Fruit fly (Drosophila melanogaster) whole organism, embryonic: Measurements from ENCODE around the gene galla-2.

ENCODE experiments used
- Antp ChIP-seq: fragments of 200-800 bp; sonication (Bioruptor generic); optimal IDR thresholded peaks from 3 replicates; lab custom pipeline; 2016; ENCODE audit warnings: missing biosample characterization, missing genetic modification characterization
- Atf6 ChIP-seq: fragments of 200-800 bp; sonication (Bioruptor generic); IDR thresholded peaks from 2 replicates; pipeline ENCODE4 v1.3.6; 2022; ENCODE audit warnings: missing biosample characterization, missing genetic modification characterization
- Awh ChIP-seq: fragments of 200-800 bp; sonication (Bioruptor generic); IDR thresholded peaks from 2 replicates; pipeline ENCODE4, ENCODE4 v1.3.6; 2022; ENCODE audit warnings: missing biosample characterization, missing genetic modification characterization
- BEAF-32 ChIP-seq: fragments of 200-800 bp; sonication (Bioruptor generic); optimal IDR thresholded peaks from 3 replicates; lab custom pipeline; 2017; ENCODE audit warnings: missing biosample characterization, missing genetic modification characterization, mild to moderate bottlenecking, moderate library complexity, missing genetic modification reagents
- Bgb ChIP-seq: fragments of 200-800 bp; sonication (Bioruptor generic); IDR thresholded peaks from 2 replicates; pipeline ENCODE4 v1.3.6; 2022; ENCODE audit warnings: missing biosample characterization, missing genetic modification characterization; ENCODE audit not compliant: partially characterized antibody
- BtbVII ChIP-seq: fragments of 200-800 bp; sonication (Bioruptor generic); optimal IDR thresholded peaks from 3 replicates; lab custom pipeline; 2017; ENCODE audit warnings: missing biosample characterization, mild to moderate bottlenecking, missing genetic modification characterization
- CG12299 ChIP-seq: fragments of 200-800 bp; sonication (Bioruptor generic); optimal IDR thresholded peaks from 2 replicates; lab custom pipeline; 2018; ENCODE audit warnings: missing biosample characterization, mild to moderate bottlenecking, missing genetic modification characterization
- CG14050 ChIP-seq: fragments of 200-800 bp; sonication (Bioruptor generic); IDR thresholded peaks from 3 replicates; pipeline ENCODE4 v1.3.6; 2022; ENCODE audit warnings: missing biosample characterization, missing genetic modification characterization
- CG1603 ChIP-seq: fragments of 200-800 bp; sonication (Bioruptor generic); optimal IDR thresholded peaks from 2 replicates; lab custom pipeline; 2019; ENCODE audit warnings: missing biosample characterization, mild to moderate bottlenecking, missing genetic modification characterization, moderate library complexity
- CG17361 ChIP-seq: fragments of 200-800 bp; sonication (Bioruptor generic); IDR thresholded peaks from 3 replicates; pipeline ENCODE4 v1.3.6; 2022; ENCODE audit warnings: missing biosample characterization, missing genetic modification characterization
- CG2120 ChIP-seq: fragments of 200-800 bp; sonication (Bioruptor generic); optimal IDR thresholded peaks from 3 replicates; lab custom pipeline; 2016; ENCODE audit warnings: missing biosample characterization, missing genetic modification characterization
- CG2678 ChIP-seq: fragments of 200-800 bp; sonication (Bioruptor generic); optimal IDR thresholded peaks from 3 replicates; lab custom pipeline; 2019; ENCODE audit warnings: missing biosample characterization, mild to moderate bottlenecking, missing genetic modification characterization, moderate library complexity
- CG4360 ChIP-seq: fragments of 200-800 bp; sonication (Bioruptor generic); IDR thresholded peaks from 2 replicates; pipeline ENCODE4 v1.3.6; 2022; ENCODE audit warnings: missing biosample characterization, missing genetic modification characterization
- CG43689 ChIP-seq: fragments of 200-800 bp; sonication (Bioruptor generic); IDR thresholded peaks from 2 replicates; pipeline ENCODE4 v1.3.6; 2022; ENCODE audit warnings: missing biosample characterization, missing genetic modification characterization
- CG9817 ChIP-seq: fragments of 200-800 bp; sonication (Bioruptor generic); optimal IDR thresholded peaks from 2 replicates; lab custom pipeline; 2018; ENCODE audit warnings: missing biosample characterization, mild to moderate bottlenecking, missing genetic modification characterization, moderate library complexity
- Dbx ChIP-seq: fragments of 200-800 bp; sonication (Bioruptor generic); IDR thresholded peaks from 3 replicates; pipeline ENCODE4 v1.3.6; 2022; ENCODE audit warnings: missing biosample characterization, missing genetic modification characterization
- Fer1 ChIP-seq: fragments of 200-800 bp; sonication (Bioruptor generic); optimal IDR thresholded peaks from 2 replicates; lab custom pipeline; 2017; ENCODE audit warnings: missing biosample characterization, mild to moderate bottlenecking, missing genetic modification characterization
- Kr ChIP-seq: fragments of 200-800 bp; sonication (Bioruptor generic); optimal IDR thresholded peaks from 2 replicates; lab custom pipeline; 2017; ENCODE audit warnings: missing biosample characterization, mild to moderate bottlenecking, missing genetic modification characterization
- Side ChIP-seq: fragments of 200-800 bp; sonication (Bioruptor generic); optimal IDR thresholded peaks from 2 replicates; lab custom pipeline; 2016; ENCODE audit warnings: missing biosample characterization, missing genetic modification characterization
- Sin3A ChIP-seq: fragments of >200 bp; optimal IDR thresholded peaks from 2 replicates; lab custom pipeline; 2018
- Stat92E ChIP-seq, 3 experiments: fragments of >200 bp in 2 of 3; fragments of 200-800 bp in 1 of 3; sonication (Bioruptor generic) in 1 of 3; optimal IDR thresholded peaks; 2 replicates each; lab custom pipeline; 2017 to 2019; ENCODE audit warnings: missing biosample characterization in 3 of 3, missing genetic modification characterization in 3 of 3, mild to moderate bottlenecking in 1 of 3, moderate library complexity in 1 of 3
- Xrp1 ChIP-seq: fragments of 200-800 bp; sonication (Bioruptor generic); IDR thresholded peaks from 2 replicates; pipeline ENCODE4 v1.3.6; 2022; ENCODE audit warnings: missing biosample characterization, missing genetic modification characterization
- abd-A ChIP-seq: fragments of 200-800 bp; sonication (Bioruptor generic); optimal IDR thresholded peaks from 3 replicates; lab custom pipeline; 2019; ENCODE audit warnings: missing biosample characterization, mild to moderate bottlenecking, missing genetic modification characterization, moderate library complexity
- ac ChIP-seq: fragments of 200-800 bp; sonication (Bioruptor generic); optimal IDR thresholded peaks from 3 replicates; lab custom pipeline; 2017; ENCODE audit warnings: missing biosample characterization, mild to moderate bottlenecking, missing genetic modification characterization
- cwo ChIP-seq: fragments of 200-800 bp; sonication (Bioruptor generic); optimal IDR thresholded peaks from 3 replicates; lab custom pipeline; 2017; ENCODE audit warnings: missing biosample characterization, missing genetic modification characterization, mild to moderate bottlenecking, moderate library complexity, missing genetic modification reagents
- disco-r ChIP-seq: fragments of 200-800 bp; sonication (Bioruptor generic); optimal IDR thresholded peaks from 2 replicates; lab custom pipeline; 2016; ENCODE audit warnings: missing biosample characterization, missing genetic modification characterization
- en ChIP-seq: fragments of 200-800 bp; sonication (Bioruptor generic); optimal IDR thresholded peaks from 2 replicates; lab custom pipeline; 2016; ENCODE audit warnings: missing biosample characterization, missing genetic modification characterization
- esg ChIP-seq: fragments of 200-800 bp; sonication (Bioruptor generic); conservative IDR thresholded peaks from 2 replicates; pipeline ENCODE4 v1.3.6; 2022; ENCODE audit warnings: missing biosample characterization, missing genetic modification characterization
- ftz-f1 ChIP-seq: fragments of 200-800 bp; sonication (Bioruptor generic); optimal IDR thresholded peaks from 2 replicates; lab custom pipeline; 2016; ENCODE audit warnings: missing biosample characterization, missing genetic modification characterization
- gcm ChIP-seq: fragments of 200-800 bp; sonication (Bioruptor generic); optimal IDR thresholded peaks from 2 replicates; lab custom pipeline; 2019; ENCODE audit warnings: missing biosample characterization, mild to moderate bottlenecking, missing genetic modification characterization, moderate library complexity
- kah ChIP-seq: fragments of 200-800 bp; sonication (Bioruptor generic); optimal IDR thresholded peaks from 2 replicates; lab custom pipeline; 2018; ENCODE audit warnings: missing biosample characterization, mild to moderate bottlenecking, missing genetic modification characterization
- kni ChIP-seq: fragments of 200-800 bp; sonication (Bioruptor generic); optimal IDR thresholded peaks from 3 replicates; lab custom pipeline; 2017; ENCODE audit warnings: mild to moderate bottlenecking, missing biosample characterization, missing genetic modification reagents, missing genetic modification characterization
- lab ChIP-seq: fragments of 200-800 bp; sonication (Bioruptor generic); optimal IDR thresholded peaks from 3 replicates; lab custom pipeline; 2017; ENCODE audit warnings: missing biosample characterization, missing genetic modification characterization, mild to moderate bottlenecking, moderate library complexity, missing genetic modification reagents
- lmd ChIP-seq: fragments of 200-800 bp; sonication (Bioruptor generic); IDR thresholded peaks from 2 replicates; pipeline ENCODE4 v1.3.6; 2022; ENCODE audit warnings: missing biosample characterization, missing genetic modification characterization
- pan ChIP-seq, 4 experiments: fragments of >200 bp in 3 of 4; fragments of 200-800 bp in 1 of 4; sonication (Bioruptor generic) in 1 of 4; optimal IDR thresholded peaks in 3 of 4; IDR thresholded peaks in 1 of 4; 2 replicates each; pipeline versions ENCODE4 v1.3.6 to Lab custom; 2017 to 2022; ENCODE audit warnings: missing biosample characterization in 2 of 4, missing genetic modification characterization in 2 of 4, mixed read lengths in 1 of 4
- pfk ChIP-seq: fragments of 200-800 bp; sonication (Bioruptor generic); optimal IDR thresholded peaks from 2 replicates; lab custom pipeline; 2018; ENCODE audit warnings: missing biosample characterization, mild to moderate bottlenecking, missing genetic modification characterization, moderate library complexity
- pros ChIP-seq: fragments of 200-800 bp; sonication (Bioruptor generic); optimal IDR thresholded peaks from 3 replicates; lab custom pipeline; 2019; ENCODE audit warnings: missing biosample characterization, mild to moderate bottlenecking, missing genetic modification characterization, moderate library complexity
- sens ChIP-seq: fragments of 200-800 bp; sonication (Bioruptor generic); peaks from one replicate; lab custom pipeline; 2016; ENCODE audit warnings: missing biosample characterization, missing genetic modification characterization
- seq ChIP-seq: fragments of 200-800 bp; sonication (Bioruptor generic); IDR thresholded peaks from 2 replicates; pipeline ENCODE4 v1.3.6; 2022; ENCODE audit warnings: missing biosample characterization, missing genetic modification characterization
- shn ChIP-seq: fragments of 200-800 bp; sonication (Bioruptor generic); optimal IDR thresholded peaks from 3 replicates; lab custom pipeline; 2016; ENCODE audit warnings: missing biosample characterization, missing genetic modification characterization
- sob ChIP-seq: fragments of 200-800 bp; sonication (Bioruptor generic); IDR thresholded peaks from 2 replicates; pipeline ENCODE4 v1.3.6; 2022; ENCODE audit warnings: missing biosample characterization, missing genetic modification characterization
- sug ChIP-seq: fragments of 200-800 bp; optimal IDR thresholded peaks from 2 replicates; lab custom pipeline; 2019; ENCODE audit warnings: missing biosample characterization, mild to moderate bottlenecking, missing genetic modification characterization, moderate library complexity
- tgo ChIP-seq: fragments of 200-800 bp; sonication (Bioruptor generic); IDR thresholded peaks from 3 replicates; pipeline ENCODE4 v1.3.6; 2022; ENCODE audit warnings: missing biosample characterization, missing genetic modification characterization
- unc-4 ChIP-seq: fragments of 200-800 bp; sonication (Bioruptor generic); IDR thresholded peaks from 2 replicates; pipeline ENCODE4 v1.3.6; 2022; ENCODE audit warnings: missing biosample characterization, missing genetic modification characterization; ENCODE audit not compliant: partially characterized antibody
- z ChIP-seq: fragments of 200-800 bp; sonication (Bioruptor generic); IDR thresholded peaks from 3 replicates; pipeline ENCODE4 v1.3.6; 2022; ENCODE audit warnings: missing biosample characterization, missing genetic modification characterization

Gene galla-2

dm6 chr3L:10860042-10860643, 22.5 kb upstream of the galla-2 start (continued):
- peak; percentile 37 for TF ChIP-seq Side
- peak; percentile 25 for TF ChIP-seq CG1603 (tag; lab: Kevin White, UChicago)
- no peak for TF ChIP-seq CG14050 (GFP tag; lab: Robert Waterston, UW)
- no peak for TF ChIP-seq ac (GFP tag; lab: Kevin White, UChicago)
- TF ChIP-seq Xrp1: 0 out of 2 replicates have a peak, but pooled peaks have one; percentile 31
- TF ChIP-seq Bgb (GFP tag; lab: Robert Waterston, UW): peak; percentile 22; the same call in 1 of the 2 replicates
- TF ChIP-seq z (GFP tag; lab: Robert Waterston, UW): 0 out of 3 replicates have a peak, but pooled peaks have one; percentile 46
- TF ChIP-seq Stat92E (GFP tag; optimal IDR thresholded peaks at IDR 0.05; lab: Kevin White, UChicago): peak in 1 of 3 experiments; percentile 83
- TF ChIP-seq Atf6 (GFP tag; lab: Robert Waterston, UW): 0 out of 2 replicates have a peak, but pooled peaks have one; percentile 41
- no peak for TF ChIP-seq Sin3A (lab: Kevin White, UChicago)
- TF ChIP-seq lmd (GFP tag; lab: Robert Waterston, UW): no peak
- peak; percentile 8 for TF ChIP-seq shn (GFP tag; lab: Kevin White, UChicago)
- TF ChIP-seq kah (GFP tag; lab: Kevin White, UChicago): peak; percentile 41
- peak; percentile 35 for TF ChIP-seq gcm (GFP tag; lab: Kevin White, UChicago)

- TF ChIP-seq CG9817 (peak; percentile 7), sens (GFP tag; lab: Kevin White, UChicago) (peak; percentile 63), ftz-f1 (GFP tag; lab: Kevin White, UChicago) (peak; percentile 43), kni (peak; percentile 59), CG43689 (GFP tag; lab: Robert Waterston, UW) (no peak), Awh (peak; percentile 29; the same call in 1 of the 2 replicates), BEAF-32 (no peak), en (GFP tag; lab: Kevin White, UChicago) (no peak), esg (GFP tag; lab: Robert Waterston, UW) (no peak), pan (optimal IDR thresholded peaks at IDR 0.05; lab: Kevin White, UChicago) (no peak), pan (GFP tag; optimal IDR thresholded peaks at IDR 0.05 in 1 of 2, IDR thresholded peaks at IDR 0.05 in 1 of 2) (peak in 1 of 2 experiments; percentile 27), Dbx (peak; percentile 31; the same call in 2 of the 3 replicates), Fer1 (GFP tag; lab: Kevin White, UChicago) (peak; percentile 10), sob (GFP tag; lab: Robert Waterston, UW) (peak; percentile 27; the same call in 1 of the 2 replicates), abd-A (peak; percentile 36), CG1603 (tag; lab: Kevin White, UChicago) (peak; percentile 18), cwo (GFP tag; lab: Kevin White, UChicago) (peak; percentile 33), sug (tag; lab: Kevin White, UChicago) (no peak), Kr (GFP tag; lab: Kevin White, UChicago) (peak; percentile 10), CG2678 (peak; percentile 1), unc-4 (GFP tag; lab: Robert Waterston, UW) (no peak), lab (GFP tag; lab: Kevin White, UChicago) (no peak), tgo (GFP tag; lab: Robert Waterston, UW) (peak; percentile 17; the same call in 2 of the 3 replicates), CG2120 (GFP tag; lab: Kevin White, UChicago) (peak; percentile 24), pfk (GFP tag; lab: Kevin White, UChicago) (peak; percentile 56), seq (GFP tag; lab: Robert Waterston, UW) (peak; percentile 77), CG17361 (GFP tag; lab: Robert Waterston, UW) (0 out of 3 replicates have a peak, but pooled peaks have one; percentile 13), CG12299 (tag; lab: Kevin White, UChicago) (no peak), BtbVII (GFP tag; lab: Kevin White, UChicago) (peak; percentile 32), CG4360 (GFP tag; lab: Robert Waterston, UW) (peak; percentile 73), Antp (GFP tag; lab: Kevin White, UChicago) (peak; percentile 35), disco-r (GFP tag; lab: Kevin White, UChicago) (peak; percentile 1), pros (GFP tag; lab: Kevin White, UChicago) (peak; percentile 99)
Observed at dm6 chr3L:10861657-10862543, 20.8 kb upstream of the galla-2 start.
